Worm (Caenorhabditis elegans) whole organism, late embryonic: Measurements from ENCODE around the gene B0361.14.

Experiments used
- Y22D7AL.16 ChIP-seq: sonication (generic microtip); optimal IDR thresholded peaks from 2 replicates; lab custom pipeline; 2016; ENCODE audit warnings: missing genetic modification characterization, missing compliant biosample characterization
- ahr-1 ChIP-seq: sonication (generic microtip); optimal IDR thresholded peaks from 2 replicates; lab custom pipeline; 2016; ENCODE audit warnings: missing genetic modification characterization, missing compliant biosample characterization
- ama-1 ChIP-seq: fragments of 150-350 bp; optimal IDR thresholded peaks from 2 replicates; lab custom pipeline; 2014
- ceh-19 ChIP-seq: fragments of 200-800 bp; sonication (Bioruptor generic); optimal IDR thresholded peaks from 2 replicates; lab custom pipeline; 2018; ENCODE audit warnings: mild to moderate bottlenecking, missing genetic modification characterization, missing compliant biosample characterization
- ceh-2 ChIP-seq: sonication (generic microtip); optimal IDR thresholded peaks from 2 replicates; lab custom pipeline; 2016; ENCODE audit warnings: missing genotype, missing genetic modification characterization, missing compliant biosample characterization
- ceh-30 ChIP-seq: fragments of 150-350 bp; optimal IDR thresholded peaks from 2 replicates; lab custom pipeline; 2014; ENCODE audit warnings: missing biosample characterization, missing genetic modification characterization
- ceh-34 ChIP-seq: sonication (generic microtip); optimal IDR thresholded peaks from 2 replicates; lab custom pipeline; 2016; ENCODE audit warnings: mild to moderate bottlenecking, missing genetic modification characterization, missing compliant biosample characterization
- ceh-45 ChIP-seq: fragments of 200-800 bp; sonication (Bioruptor generic); IDR thresholded peaks from 2 replicates; pipeline ENCODE4 v1.3.6; 2022; ENCODE audit warnings: missing genetic modification reagents, missing genetic modification characterization, missing compliant biosample characterization
- ceh-48 ChIP-seq: sonication (generic microtip); optimal IDR thresholded peaks from 2 replicates; lab custom pipeline; 2016; ENCODE audit warnings: missing genetic modification characterization, inconsistent platforms, missing compliant biosample characterization
- ceh-6 ChIP-seq: fragments of 200-800 bp; sonication (Bioruptor generic); optimal IDR thresholded peaks from 2 replicates; lab custom pipeline; 2018; ENCODE audit warnings: mild to moderate bottlenecking, missing genetic modification characterization, missing compliant biosample characterization
- ceh-9 ChIP-seq: sonication (generic microtip); optimal IDR thresholded peaks from 2 replicates; lab custom pipeline; 2016; ENCODE audit warnings: mild to moderate bottlenecking, missing genetic modification characterization, inconsistent platforms, missing compliant biosample characterization
- dmd-4 ChIP-seq: sonication (generic microtip); optimal IDR thresholded peaks from 2 replicates; lab custom pipeline; 2016; ENCODE audit warnings: borderline replicate concordance, missing genetic modification characterization, missing compliant biosample characterization
- dve-1 ChIP-seq: sonication (generic microtip); optimal IDR thresholded peaks from 2 replicates; lab custom pipeline; 2017; ENCODE audit warnings: antibody characterized with exemption, mild to moderate bottlenecking, missing genetic modification characterization, missing compliant biosample characterization
- elt-2 ChIP-seq: sonication (generic microtip); optimal IDR thresholded peaks from 2 replicates; lab custom pipeline; 2016; ENCODE audit warnings: missing genetic modification reagents, missing genetic modification characterization, missing compliant biosample characterization
- ets-4 ChIP-seq: sonication (generic microtip); optimal IDR thresholded peaks from 2 replicates; lab custom pipeline; 2016; ENCODE audit warnings: missing genetic modification characterization, missing compliant biosample characterization
- eyg-1 ChIP-seq: sonication (generic microtip); optimal IDR thresholded peaks from 2 replicates; lab custom pipeline; 2016; ENCODE audit warnings: missing genotype, missing genetic modification characterization, missing compliant biosample characterization
- fax-1 ChIP-seq: sonication (generic microtip); optimal IDR thresholded peaks from 2 replicates; lab custom pipeline; 2016; ENCODE audit warnings: missing genotype, missing genetic modification characterization, missing compliant biosample characterization
- hlh-8 ChIP-seq: sonication (generic microtip); optimal IDR thresholded peaks from 2 replicates; lab custom pipeline; 2016; ENCODE audit warnings: missing genotype, missing genetic modification characterization, missing compliant biosample characterization
- lin-11 ChIP-seq: fragments of 200-800 bp; sonication (Bioruptor generic); optimal IDR thresholded peaks from 2 replicates; lab custom pipeline; 2018; ENCODE audit warnings: mild to moderate bottlenecking, missing genetic modification characterization, missing compliant biosample characterization
- madf-2 ChIP-seq: sonication (generic microtip); optimal IDR thresholded peaks from 2 replicates; lab custom pipeline; 2017; ENCODE audit warnings: missing genetic modification characterization, missing compliant biosample characterization
- nfya-1 ChIP-seq: sonication (generic microtip); optimal IDR thresholded peaks from 2 replicates; lab custom pipeline; 2017; ENCODE audit warnings: missing genetic modification characterization, mild to moderate bottlenecking, missing compliant biosample characterization, antibody characterized with exemption, moderate library complexity
- odd-2 ChIP-seq: sonication (generic microtip); optimal IDR thresholded peaks from 2 replicates; lab custom pipeline; 2017; ENCODE audit warnings: antibody characterized with exemption, mild to moderate bottlenecking, missing genetic modification characterization, missing compliant biosample characterization
- pag-3 ChIP-seq: sonication (generic microtip); optimal IDR thresholded peaks from 2 replicates; lab custom pipeline; 2016; ENCODE audit warnings: missing compliant biosample characterization, missing genetic modification characterization, borderline replicate concordance
- pha-4 ChIP-seq: fragments of 150-350 bp; optimal IDR thresholded peaks from 2 replicates; lab custom pipeline; 2018; ENCODE audit warnings: missing biosample characterization, missing genetic modification reagents, missing genetic modification characterization
- pqm-1 ChIP-seq: sonication (generic microtip); optimal IDR thresholded peaks from 2 replicates; lab custom pipeline; 2016; ENCODE audit warnings: missing genetic modification characterization, missing compliant biosample characterization
- ref-2 ChIP-seq: sonication (generic microtip); optimal IDR thresholded peaks from 2 replicates; lab custom pipeline; 2016; ENCODE audit warnings: missing genetic modification characterization, missing compliant biosample characterization
- rnt-1 ChIP-seq: sonication (generic microtip); optimal IDR thresholded peaks from 2 replicates; lab custom pipeline; 2016; ENCODE audit warnings: missing genetic modification characterization, missing compliant biosample characterization
- syd-9 ChIP-seq: sonication (generic microtip); optimal IDR thresholded peaks from 2 replicates; lab custom pipeline; 2016; ENCODE audit warnings: mild to moderate bottlenecking, missing genetic modification characterization, moderate library complexity, missing compliant biosample characterization
- tbx-2 ChIP-seq: sonication (generic microtip); optimal IDR thresholded peaks from 2 replicates; lab custom pipeline; 2016; ENCODE audit warnings: missing genetic modification characterization, missing compliant biosample characterization
- unc-3 ChIP-seq, 2 experiments: fragments of 200-800 bp in 1 of 2; sonication (Bioruptor generic) in 1 of 2; sonication (generic microtip) in 1 of 2; conservative IDR thresholded peaks in 1 of 2; optimal IDR thresholded peaks in 1 of 2; 2 replicates each; pipeline versions ENCODE4 v1.3.6 to Lab custom; 2016 to 2022; ENCODE audit warnings: missing compliant biosample characterization in 2 of 2, missing genetic modification characterization in 2 of 2, missing genetic modification reagents in 1 of 2
- unc-55 ChIP-seq: sonication (generic microtip); optimal IDR thresholded peaks from 2 replicates; lab custom pipeline; 2017; ENCODE audit warnings: missing biosample characterization, missing genetic modification reagents, missing genetic modification characterization
- zip-5 ChIP-seq: sonication (generic microtip); optimal IDR thresholded peaks from 2 replicates; lab custom pipeline; 2016; ENCODE audit warnings: missing genetic modification characterization, missing compliant biosample characterization
- ztf-16 ChIP-seq: sonication (generic microtip); optimal IDR thresholded peaks from 2 replicates; lab custom pipeline; 2017; ENCODE audit warnings: missing genetic modification characterization, missing compliant biosample characterization

Gene B0361.14

DNA sequence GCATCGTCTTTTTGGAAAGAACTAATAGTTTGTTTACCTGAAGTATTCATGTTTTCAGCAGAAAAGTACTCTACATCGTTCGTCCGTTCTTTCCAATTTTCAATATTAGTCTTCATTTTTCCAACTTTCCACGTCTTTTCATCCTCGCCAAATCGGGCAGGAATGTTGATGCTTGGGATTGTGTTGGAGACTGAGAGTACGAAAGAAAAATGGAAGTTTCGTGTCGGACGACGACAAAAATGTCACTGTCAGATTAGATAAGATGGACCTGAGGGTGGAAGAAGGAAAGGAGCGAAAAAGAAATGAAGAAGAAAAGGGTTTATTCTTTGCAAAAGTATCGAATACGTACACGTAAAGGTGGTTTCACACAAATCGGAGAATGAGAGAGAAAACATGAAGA, 1.3 kb downstream of the B0361.14 start (continued):
- no peak for TF ChIP-seq ref-2 (tag; lab: Kevin White, UChicago)

DNA sequence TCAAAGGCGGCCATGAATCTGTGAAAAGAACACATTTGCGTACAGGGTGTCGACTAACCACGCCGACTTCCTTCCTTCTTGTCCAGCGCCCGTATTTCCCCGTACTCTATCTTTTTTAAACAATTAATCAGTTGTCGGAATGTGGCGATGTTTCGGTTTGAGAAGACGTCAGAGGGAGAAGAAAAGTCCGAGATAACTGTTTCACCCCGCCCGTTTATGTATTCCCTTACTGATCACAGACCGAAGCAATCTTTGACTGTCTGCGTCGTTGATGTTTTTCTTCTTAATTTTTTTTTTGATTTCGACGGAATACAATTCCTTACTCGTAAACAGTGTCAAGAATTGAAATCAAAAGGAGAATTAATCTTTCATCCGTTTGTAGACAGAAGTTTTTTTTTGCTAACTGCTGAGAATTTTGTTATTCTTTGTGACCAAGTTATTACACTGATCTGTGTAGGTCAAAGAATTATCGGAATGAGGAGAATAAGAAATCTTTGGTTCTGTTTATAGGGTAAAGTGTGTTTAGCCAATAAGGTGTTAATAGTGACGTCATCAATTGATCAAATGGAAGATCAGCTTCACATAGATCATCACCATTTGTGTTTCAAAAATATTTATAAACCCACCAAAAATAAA, 2.2 kb downstream of the B0361.14 start:
- no peak for TF ChIP-seq zip-5 (tag; lab: Kevin White, UChicago)
- no peak for TF ChIP-seq madf-2 (tag; lab: Kevin White, UChicago)
- no peak for TF ChIP-seq unc-3 (GFP tag; conservative IDR thresholded peaks at IDR 0.05; lab: Robert Waterston, UW)
- no peak for TF ChIP-seq unc-3 (tag; optimal IDR thresholded peaks at IDR 0.05; lab: Kevin White, UChicago)
- no peak for TF ChIP-seq ceh-45 (GFP tag; lab: Robert Waterston, UW)
- no peak for TF ChIP-seq pag-3
- TF ChIP-seq ceh-30 (tag; lab: Kevin White, UChicago), result no peak
- TF ChIP-seq pqm-1 (tag; lab: Kevin White, UChicago), result no peak
- TF ChIP-seq pha-4 (tag; lab: Kevin White, UChicago), result no peak
- no peak for TF ChIP-seq ahr-1 (tag; lab: Kevin White, UChicago)
- TF ChIP-seq dve-1 (tag; lab: Kevin White, UChicago), result no peak
- no peak for TF ChIP-seq unc-55 (GFP tag; lab: Kevin White, UChicago)
- TF ChIP-seq, all 69 proteins: peak for 0

DNA sequence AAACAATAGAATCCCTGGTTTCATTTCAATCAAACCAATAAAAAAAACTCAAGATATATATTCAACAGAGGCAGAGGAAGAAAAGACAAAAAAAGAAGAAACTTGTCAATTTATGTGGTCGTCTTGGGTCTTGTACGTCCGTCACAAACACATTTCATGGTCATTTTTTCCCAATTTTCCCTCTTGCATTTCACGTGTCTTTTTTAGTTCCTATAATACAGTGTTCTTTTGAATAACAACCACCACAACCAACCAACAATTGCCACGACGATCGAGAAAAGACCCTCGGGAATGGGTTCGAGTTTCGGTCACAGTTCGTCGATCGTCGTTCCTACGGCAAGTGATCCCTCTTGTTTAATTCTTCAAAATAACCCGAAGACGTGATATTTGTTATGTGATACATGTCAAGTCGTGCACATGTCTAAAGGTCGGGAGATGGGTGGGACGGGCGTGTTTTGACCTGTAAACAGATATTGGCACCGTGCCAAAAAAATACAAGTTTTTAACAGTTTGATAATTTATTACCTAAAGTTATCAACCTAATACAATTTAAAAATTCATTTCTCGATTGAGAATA, 3.2 kb downstream of the B0361.14 start:
- TF ChIP-seq pag-3 (no peak), ama-1 (lab: Kevin White, UChicago) (no peak), ets-4 (no peak), odd-2 (tag; lab: Kevin White, UChicago) (no peak), ztf-16 (tag; lab: Kevin White, UChicago) (no peak), lin-11 (no peak)

DNA sequence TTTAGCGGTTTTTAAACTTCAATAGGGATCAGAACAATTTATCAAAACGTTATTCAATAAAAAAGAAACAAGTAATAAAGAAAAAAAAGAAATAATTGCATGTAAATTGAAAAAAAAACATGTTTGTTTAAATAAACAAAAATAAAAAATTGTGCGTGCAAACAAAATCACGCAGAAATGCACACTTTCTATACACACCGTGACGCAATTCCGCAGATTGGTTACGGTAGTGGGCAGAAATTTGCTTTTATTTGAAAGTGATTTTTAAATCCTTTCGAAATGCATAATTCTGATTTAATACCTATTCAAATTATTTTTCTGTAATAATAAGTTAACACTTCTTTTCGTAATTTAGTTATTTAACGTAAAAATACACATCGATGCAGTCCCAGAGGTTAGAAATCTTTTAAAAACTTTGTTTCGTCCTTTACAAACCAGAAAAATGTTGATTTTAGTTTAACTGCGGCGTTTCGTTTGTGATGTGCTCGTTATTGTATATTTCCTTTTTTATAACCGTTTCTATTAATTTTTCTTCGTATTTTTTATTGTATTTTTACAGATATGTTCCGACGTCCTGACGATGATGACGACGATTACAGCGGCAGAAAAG, 6.2 kb downstream of the B0361.14 start, which contains the start of gene cwf-19L2:
Gene cwf-19L2, plus strand, starts transcription at position 560 of the 610 bp plus-strand sequence.
- no peak for TF ChIP-seq ceh-9 (tag; lab: Kevin White, UChicago)
- no peak for TF ChIP-seq dmd-4
- TF ChIP-seq unc-3 (GFP tag; conservative IDR thresholded peaks at IDR 0.05; lab: Robert Waterston, UW), result no peak
- no peak for TF ChIP-seq unc-3 (tag; optimal IDR thresholded peaks at IDR 0.05; lab: Kevin White, UChicago)
- no peak for TF ChIP-seq ref-2 (tag; lab: Kevin White, UChicago)
- TF ChIP-seq ceh-2 (tag; lab: Kevin White, UChicago), result no peak
- TF ChIP-seq ceh-19 (GFP tag; lab: Kevin White, UChicago), result no peak
- TF ChIP-seq ceh-6 (GFP tag; lab: Kevin White, UChicago), result no peak
- no peak for TF ChIP-seq pqm-1 (tag; lab: Kevin White, UChicago)
- no peak for TF ChIP-seq Y22D7AL.16 (tag; lab: Kevin White, UChicago)
- no peak for TF ChIP-seq fax-1 (tag; lab: Kevin White, UChicago)
- TF ChIP-seq rnt-1 (tag; lab: Kevin White, UChicago), result no peak
- no peak for TF ChIP-seq syd-9 (tag; lab: Kevin White, UChicago)
- no peak for TF ChIP-seq hlh-8
- no peak for TF ChIP-seq eyg-1 (tag; lab: Kevin White, UChicago)
- no peak for TF ChIP-seq nfya-1 (tag; lab: Kevin White, UChicago)
- TF ChIP-seq tbx-2 (tag; lab: Kevin White, UChicago), result no peak
- TF ChIP-seq ceh-34, result no peak
- no peak for TF ChIP-seq elt-2 (tag; lab: Kevin White, UChicago)
- no peak for TF ChIP-seq ceh-48 (tag; lab: Kevin White, UChicago)
